Fruit fly (Drosophila melanogaster) whole organism, prepupa: Measurements from ENCODE around the gene sno.

Experiments used
- CG10631 ChIP-seq: fragments of 200-800 bp; sonication (Bioruptor generic); optimal IDR thresholded peaks from 2 replicates; lab custom pipeline; 2016; ENCODE audit warnings: missing biosample characterization, missing genetic modification characterization
- CG10669 ChIP-seq: fragments of 200-800 bp; sonication (Bioruptor generic); optimal IDR thresholded peaks from 3 replicates; lab custom pipeline; 2018; ENCODE audit warnings: missing biosample characterization, mild to moderate bottlenecking, missing genetic modification characterization, moderate library complexity
- CG11762 ChIP-seq: fragments of 200-800 bp; sonication (Bioruptor generic); optimal IDR thresholded peaks from 3 replicates; lab custom pipeline; 2016; ENCODE audit warnings: missing biosample characterization, missing genetic modification characterization; ENCODE audit not compliant: insufficient read depth
- CG15336 ChIP-seq: fragments of 200-800 bp; sonication (Bioruptor generic); IDR thresholded peaks from 2 replicates; pipeline ENCODE4 v1.3.6; 2022; ENCODE audit warnings: missing biosample characterization, missing genetic modification characterization
- CG1621 ChIP-seq: fragments of 200-800 bp; sonication (Bioruptor generic); optimal IDR thresholded peaks from 3 replicates; lab custom pipeline; 2018; ENCODE audit warnings: missing biosample characterization, mild to moderate bottlenecking, missing genetic modification characterization
- CG31627 ChIP-seq: fragments of 200-800 bp; sonication (Bioruptor generic); optimal IDR thresholded peaks from 3 replicates; lab custom pipeline; 2016; ENCODE audit warnings: missing biosample characterization, missing genetic modification characterization
- CG32006 ChIP-seq: fragments of 200-800 bp; sonication (Bioruptor generic); optimal IDR thresholded peaks from 3 replicates; lab custom pipeline; 2017; ENCODE audit warnings: missing biosample characterization, mild to moderate bottlenecking, missing genetic modification characterization
- CG34406 ChIP-seq: fragments of 200-800 bp; sonication (Bioruptor generic); optimal IDR thresholded peaks from 3 replicates; lab custom pipeline; 2016; ENCODE audit warnings: missing biosample characterization, missing genetic modification characterization
- CG4318 ChIP-seq: fragments of 200-800 bp; sonication (Bioruptor generic); optimal IDR thresholded peaks from 3 replicates; lab custom pipeline; 2017; ENCODE audit warnings: missing biosample characterization, mild to moderate bottlenecking, missing genetic modification characterization
- CG6808 ChIP-seq: fragments of 200-800 bp; sonication (Bioruptor generic); optimal IDR thresholded peaks from 3 replicates; lab custom pipeline; 2017; ENCODE audit warnings: missing biosample characterization, missing genetic modification characterization, mild to moderate bottlenecking, moderate library complexity, missing genetic modification reagents
- CG7368 ChIP-seq: fragments of 200-800 bp; sonication (Bioruptor generic); optimal IDR thresholded peaks from 3 replicates; lab custom pipeline; 2016; ENCODE audit warnings: missing biosample characterization, missing genetic modification characterization
- CG9139 ChIP-seq: fragments of 200-800 bp; sonication (Bioruptor generic); optimal IDR thresholded peaks from 3 replicates; lab custom pipeline; 2017; ENCODE audit warnings: missing biosample characterization, mild to moderate bottlenecking, missing genetic modification characterization
- Eip75B ChIP-seq: fragments of 200-800 bp; sonication (Bioruptor generic); optimal IDR thresholded peaks from 3 replicates; lab custom pipeline; 2016; ENCODE audit warnings: missing biosample characterization, missing genetic modification characterization
- Eip78C ChIP-seq: fragments of 200-800 bp; sonication (Bioruptor generic); peaks from one replicate; lab custom pipeline; 2016; ENCODE audit warnings: missing biosample characterization, missing genetic modification characterization
- Eip93F ChIP-seq: fragments of 200-800 bp; sonication (Bioruptor generic); optimal IDR thresholded peaks from 2 replicates; lab custom pipeline; 2016; ENCODE audit warnings: missing biosample characterization, mild to moderate bottlenecking, missing genetic modification characterization
- Ets21C ChIP-seq: fragments of 200-800 bp; sonication (Bioruptor generic); optimal IDR thresholded peaks from 3 replicates; lab custom pipeline; 2016; ENCODE audit warnings: missing biosample characterization, missing genetic modification characterization
- Ets96B ChIP-seq: fragments of 200-800 bp; optimal IDR thresholded peaks from 2 replicates; lab custom pipeline; 2019; ENCODE audit warnings: missing biosample characterization, mild to moderate bottlenecking, missing genetic modification characterization, moderate library complexity
- Hr38 ChIP-seq: sonication (Bioruptor generic); optimal IDR thresholded peaks from 2 replicates; lab custom pipeline; 2016; ENCODE audit warnings: missing biosample characterization, missing genetic modification characterization
- Hr39 ChIP-seq: fragments of 200-800 bp; sonication (Bioruptor generic); optimal IDR thresholded peaks from 2 replicates; lab custom pipeline; 2016; ENCODE audit warnings: missing biosample characterization, missing genetic modification characterization
- Met ChIP-seq: fragments of 200-800 bp; sonication (Bioruptor generic); optimal IDR thresholded peaks from 3 replicates; lab custom pipeline; 2016; ENCODE audit warnings: missing biosample characterization, missing genetic modification characterization
- OdsH ChIP-seq: fragments of 200-800 bp; sonication (Bioruptor generic); optimal IDR thresholded peaks from 3 replicates; lab custom pipeline; 2016; ENCODE audit warnings: missing biosample characterization, missing genetic modification characterization
- Smox ChIP-seq: fragments of 200-800 bp; sonication (Bioruptor generic); optimal IDR thresholded peaks from 3 replicates; lab custom pipeline; 2016; ENCODE audit warnings: missing biosample characterization, missing genetic modification characterization
- Sox102F ChIP-seq: fragments of 200-800 bp; sonication (Bioruptor generic); optimal IDR thresholded peaks from 2 replicates; lab custom pipeline; 2016; ENCODE audit warnings: missing biosample characterization, mild to moderate bottlenecking, missing genetic modification characterization
- cyc ChIP-seq: fragments of 200-800 bp; sonication (Bioruptor generic); optimal IDR thresholded peaks from 3 replicates; lab custom pipeline; 2016; ENCODE audit warnings: missing biosample characterization, missing genetic modification characterization
- dac ChIP-seq: fragments of 200-800 bp; sonication (Bioruptor generic); optimal IDR thresholded peaks from 2 replicates; lab custom pipeline; 2017; ENCODE audit warnings: missing biosample characterization, mild to moderate bottlenecking, missing genetic modification characterization
- dsx ChIP-seq: fragments of 200-800 bp; optimal IDR thresholded peaks from 3 replicates; lab custom pipeline; 2019; ENCODE audit warnings: missing biosample characterization, mild to moderate bottlenecking, missing genetic modification characterization, moderate library complexity; ENCODE audit not compliant: poor library complexity, severe bottlenecking
- eg ChIP-seq: fragments of 200-800 bp; sonication (Bioruptor generic); IDR thresholded peaks from 3 replicates; pipeline ENCODE4 v1.3.6; 2022; ENCODE audit warnings: missing biosample characterization, missing genetic modification characterization
- esn ChIP-seq: fragments of 200-800 bp; sonication (Bioruptor generic); optimal IDR thresholded peaks from 2 replicates; lab custom pipeline; 2016; ENCODE audit warnings: missing biosample characterization, mild to moderate bottlenecking, missing genetic modification characterization, moderate library complexity
- fd59A ChIP-seq: fragments of 200-800 bp; sonication (Bioruptor generic); optimal IDR thresholded peaks from 2 replicates; lab custom pipeline; 2017; ENCODE audit warnings: missing biosample characterization, mild to moderate bottlenecking, missing genetic modification characterization, missing genetic modification reagents
- fd85E ChIP-seq: fragments of 200-800 bp; sonication (Bioruptor generic); optimal IDR thresholded peaks from 3 replicates; lab custom pipeline; 2016; ENCODE audit warnings: missing biosample characterization, missing genetic modification characterization
- fkh ChIP-seq: fragments of 200-800 bp; sonication (Bioruptor generic); optimal IDR thresholded peaks from 3 replicates; lab custom pipeline; 2017; ENCODE audit warnings: missing biosample characterization, mild to moderate bottlenecking, missing genetic modification characterization, moderate library complexity
- lz ChIP-seq: fragments of 200-800 bp; sonication (Bioruptor generic); optimal IDR thresholded peaks from 3 replicates; lab custom pipeline; 2016; ENCODE audit warnings: missing biosample characterization, missing genetic modification characterization
- net ChIP-seq: fragments of 200-800 bp; sonication (Bioruptor generic); optimal IDR thresholded peaks from 3 replicates; lab custom pipeline; 2016; ENCODE audit warnings: missing biosample characterization, missing genetic modification characterization
- pdm3 ChIP-seq: fragments of 200-800 bp; sonication (Bioruptor generic); optimal IDR thresholded peaks from 3 replicates; lab custom pipeline; 2016; ENCODE audit warnings: missing biosample characterization, missing genetic modification characterization
- topi ChIP-seq: fragments of 200-800 bp; sonication (Bioruptor generic); optimal IDR thresholded peaks from 3 replicates; lab custom pipeline; 2016; ENCODE audit warnings: missing biosample characterization, missing genetic modification characterization
- vri ChIP-seq: fragments of 200-800 bp; sonication (Bioruptor generic); optimal IDR thresholded peaks from 3 replicates; lab custom pipeline; 2016; ENCODE audit warnings: missing biosample characterization, mild to moderate bottlenecking, missing genetic modification characterization

Gene sno

DNA sequence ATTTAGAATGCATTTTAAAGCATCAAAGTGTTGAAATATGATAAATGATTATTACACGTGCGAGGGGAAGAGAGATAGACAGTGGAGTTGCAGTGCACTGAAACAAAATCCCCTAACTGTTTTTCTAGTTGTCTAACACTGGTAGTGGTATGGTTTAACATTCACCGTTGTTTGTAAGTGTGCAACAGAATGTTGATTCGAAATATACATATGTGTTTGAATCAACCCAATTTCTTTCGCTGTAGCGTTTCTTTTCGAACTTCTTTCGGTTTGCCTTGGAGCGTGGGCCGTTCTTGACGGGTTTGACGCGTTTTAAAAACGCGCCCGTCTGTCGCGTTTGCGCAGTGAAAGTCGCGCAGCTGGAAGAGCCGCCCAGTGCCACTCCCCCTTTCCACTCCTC is 9.8 kb upstream of the sno start (continued):
- TF ChIP-seq CG31627 (GFP tag; lab: Kevin White, UChicago) (peak; percentile 55), Ets21C (GFP tag; lab: Kevin White, UChicago) (peak; percentile 32), CG9139 (GFP tag; lab: Kevin White, UChicago) (no peak), Eip78C (GFP tag; lab: Kevin White, UChicago) (peak; percentile 73), Eip75B (GFP tag; lab: Kevin White, UChicago) (peak; percentile 20)

DNA sequence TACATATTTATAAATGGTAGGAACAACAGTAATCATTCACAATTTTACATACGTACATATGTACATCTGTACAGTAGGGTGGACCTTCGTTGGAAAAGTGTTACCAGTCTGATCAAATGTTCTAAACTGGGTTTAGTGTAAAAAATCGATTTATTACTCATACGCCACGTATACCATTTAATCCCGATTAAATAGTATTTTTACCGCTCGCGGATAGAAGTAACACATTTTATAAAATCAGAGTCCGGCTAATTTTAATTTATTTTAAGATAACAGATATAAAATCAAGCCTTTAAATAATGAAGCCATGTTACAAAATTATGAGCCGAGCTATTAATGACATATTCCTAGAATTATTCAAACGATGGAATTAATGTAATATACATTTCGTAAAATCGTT is 8.9 kb upstream of the sno start:
- TF ChIP-seq fd85E (GFP tag; lab: Kevin White, UChicago), result no peak
- no peak for TF ChIP-seq eg (GFP tag; lab: Robert Waterston, UW)
- no peak for TF ChIP-seq vri
- TF ChIP-seq topi (GFP tag; lab: Kevin White, UChicago), result peak; percentile 52
- no peak for TF ChIP-seq Hr38 (GFP tag; lab: Kevin White, UChicago)
- TF ChIP-seq Ets21C (GFP tag; lab: Kevin White, UChicago), result no peak
- TF ChIP-seq CG10631 (GFP tag; lab: Kevin White, UChicago), result no peak
- peak; percentile 17 for TF ChIP-seq Sox102F (GFP tag; lab: Kevin White, UChicago)
- peak; percentile 5 for TF ChIP-seq Hr39
- no peak for TF ChIP-seq CG4318
- no peak for TF ChIP-seq CG15336 (GFP tag; lab: Robert Waterston, UW)
- TF ChIP-seq esn (GFP tag; lab: Kevin White, UChicago), result peak; percentile 50
- TF ChIP-seq pdm3 (GFP tag; lab: Kevin White, UChicago), result peak; percentile 8
- TF ChIP-seq Eip78C (GFP tag; lab: Kevin White, UChicago), result peak; percentile 81
- no peak for TF ChIP-seq CG10669
- TF ChIP-seq dac (GFP tag; lab: Kevin White, UChicago), result no peak
- no peak for TF ChIP-seq CG1621 (tag; lab: Kevin White, UChicago)
- TF ChIP-seq fd59A, result no peak
- peak; percentile 44 for TF ChIP-seq Met (GFP tag; lab: Kevin White, UChicago)
- no peak for TF ChIP-seq OdsH
- peak; percentile 32 for TF ChIP-seq lz (GFP tag; lab: Kevin White, UChicago)
- peak; percentile 3 for TF ChIP-seq CG34406 (GFP tag; lab: Kevin White, UChicago)
- no peak for TF ChIP-seq CG9139 (GFP tag; lab: Kevin White, UChicago)
- TF ChIP-seq CG6808 (GFP tag; lab: Kevin White, UChicago), result no peak
- TF ChIP-seq Smox (GFP tag; lab: Kevin White, UChicago), result peak; percentile 54
- TF ChIP-seq, all 60 proteins: peak for 10

DNA sequence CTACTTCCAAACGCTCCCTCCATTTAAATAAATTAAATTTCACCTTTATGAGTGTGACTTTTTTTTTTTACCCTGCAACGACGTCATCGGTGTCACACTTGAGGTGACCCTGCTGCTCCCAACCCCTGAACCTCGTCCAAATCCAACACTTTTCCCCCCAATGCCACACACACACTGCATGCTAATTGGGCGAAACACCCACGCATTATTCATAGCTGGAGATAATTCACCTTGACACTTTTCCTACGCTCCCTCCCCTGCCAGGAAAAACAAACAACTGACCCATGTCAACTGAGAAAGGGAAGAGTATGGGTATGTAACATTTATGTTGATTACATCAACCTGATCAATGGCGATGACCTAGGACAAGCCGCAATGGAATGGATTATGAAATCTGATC is 7.8 kb upstream of the sno start:
- TF ChIP-seq cyc (GFP tag; lab: Kevin White, UChicago) (no peak), dsx (GFP tag; lab: Kevin White, UChicago) (no peak), dac (GFP tag; lab: Kevin White, UChicago) (no peak), Ets21C (GFP tag; lab: Kevin White, UChicago) (no peak), CG34406 (GFP tag; lab: Kevin White, UChicago) (no peak), Ets96B (no peak), CG7368 (GFP tag; lab: Kevin White, UChicago) (no peak), Sox102F (GFP tag; lab: Kevin White, UChicago) (no peak), Eip93F (no peak), net (GFP tag; lab: Kevin White, UChicago) (no peak), fd85E (GFP tag; lab: Kevin White, UChicago) (no peak), CG32006 (no peak), fkh (GFP tag; lab: Kevin White, UChicago) (no peak), CG15336 (GFP tag; lab: Robert Waterston, UW) (no peak), CG11762 (GFP tag; lab: Kevin White, UChicago) (no peak), CG10669 (no peak), topi (GFP tag; lab: Kevin White, UChicago) (no peak), Hr38 (GFP tag; lab: Kevin White, UChicago) (no peak), CG10631 (GFP tag; lab: Kevin White, UChicago) (no peak), CG4318 (no peak)
- TF ChIP-seq, all 60 proteins: peak for 0
